Fruit fly (Drosophila melanogaster) whole organism, embryonic: ENCODE measurements around the gene CG33325.
A peak's percentile ranks its signal among the peaks of the same experiment; 100 is the strongest.

Source experiments
- Awh ChIP-seq: fragments of 200-800 bp; sonication (Bioruptor generic); IDR thresholded peaks from 2 replicates; pipeline ENCODE4, ENCODE4 v1.3.6; 2022; ENCODE audit warnings: missing biosample characterization, missing genetic modification characterization
- BEAF-32 ChIP-seq: fragments of 200-800 bp; sonication (Bioruptor generic); optimal IDR thresholded peaks from 3 replicates; lab custom pipeline; 2017; ENCODE audit warnings: missing biosample characterization, missing genetic modification characterization, mild to moderate bottlenecking, moderate library complexity, missing genetic modification reagents
- Bteb2 ChIP-seq: fragments of 200-800 bp; sonication (Bioruptor generic); optimal IDR thresholded peaks from 2 replicates; lab custom pipeline; 2016; ENCODE audit warnings: missing biosample characterization, missing genetic modification characterization
- CG10267 ChIP-seq: fragments of 200-800 bp; sonication (Bioruptor generic); optimal IDR thresholded peaks from 2 replicates; lab custom pipeline; 2018; ENCODE audit warnings: missing biosample characterization, mild to moderate bottlenecking, missing genetic modification characterization, moderate library complexity
- CG10274 ChIP-seq: fragments of 200-800 bp; sonication (Bioruptor generic); optimal IDR thresholded peaks from 3 replicates; lab custom pipeline; 2017; ENCODE audit warnings: missing biosample characterization, mild to moderate bottlenecking, missing genetic modification characterization
- CG10321 ChIP-seq: fragments of 200-800 bp; sonication (Bioruptor generic); IDR thresholded peaks from 2 replicates; pipeline ENCODE4 v1.3.6; 2022; ENCODE audit warnings: missing biosample characterization, missing genetic modification characterization
- CG10366 ChIP-seq: fragments of 200-800 bp; sonication (Bioruptor generic); IDR thresholded peaks from 2 replicates; pipeline ENCODE4 v1.3.6; 2022; ENCODE audit warnings: missing biosample characterization, missing genetic modification characterization
- CG12071 ChIP-seq: fragments of 200-800 bp; sonication (Bioruptor generic); optimal IDR thresholded peaks from 3 replicates; lab custom pipeline; 2018; ENCODE audit warnings: missing biosample characterization, mild to moderate bottlenecking, missing genetic modification characterization
- CG12104 ChIP-seq: fragments of 200-800 bp; sonication (Bioruptor generic); optimal IDR thresholded peaks from 3 replicates; lab custom pipeline; 2016; ENCODE audit warnings: missing biosample characterization, missing genetic modification characterization
- CG12744 ChIP-seq: fragments of 200-800 bp; sonication (Bioruptor generic); optimal IDR thresholded peaks from 2 replicates; lab custom pipeline; 2016; ENCODE audit warnings: missing biosample characterization, missing genetic modification characterization
- CG13775 ChIP-seq: fragments of 200-800 bp; sonication (Bioruptor generic); optimal IDR thresholded peaks from 3 replicates; lab custom pipeline; 2017; ENCODE audit warnings: missing biosample characterization, mild to moderate bottlenecking, missing genetic modification characterization
- CG15011 ChIP-seq: fragments of 200-800 bp; sonication (Bioruptor generic); optimal IDR thresholded peaks from 3 replicates; lab custom pipeline; 2018; ENCODE audit warnings: missing biosample characterization, mild to moderate bottlenecking, missing genetic modification characterization
- CG17385 ChIP-seq: fragments of 200-800 bp; sonication (Bioruptor generic); optimal IDR thresholded peaks from 3 replicates; lab custom pipeline; 2018; ENCODE audit warnings: missing biosample characterization, mild to moderate bottlenecking, missing genetic modification characterization
- CG17912 ChIP-seq: fragments of 200-800 bp; sonication (Bioruptor generic); optimal IDR thresholded peaks from 2 replicates; lab custom pipeline; 2018; ENCODE audit warnings: missing biosample characterization, mild to moderate bottlenecking, missing genetic modification characterization
- CG1792 ChIP-seq: fragments of 200-800 bp; sonication (Bioruptor generic); optimal IDR thresholded peaks from 2 replicates; lab custom pipeline; 2016; ENCODE audit warnings: missing biosample characterization, missing genetic modification characterization
- CG18619 ChIP-seq: fragments of 200-800 bp; sonication (Bioruptor generic); optimal IDR thresholded peaks from 3 replicates; lab custom pipeline; 2017; ENCODE audit warnings: missing biosample characterization, mild to moderate bottlenecking, missing genetic modification characterization
- CG30403 ChIP-seq: fragments of 200-800 bp; sonication (Bioruptor generic); optimal IDR thresholded peaks from 3 replicates; lab custom pipeline; 2016; ENCODE audit warnings: missing biosample characterization, missing genetic modification characterization
- CG30431 ChIP-seq: fragments of 200-800 bp; sonication (Bioruptor generic); optimal IDR thresholded peaks from 2 replicates; lab custom pipeline; 2017; ENCODE audit warnings: missing biosample characterization, missing genetic modification characterization
- CG3407 ChIP-seq: fragments of 200-800 bp; sonication (Bioruptor generic); optimal IDR thresholded peaks from 2 replicates; lab custom pipeline; 2018; ENCODE audit warnings: missing biosample characterization, mild to moderate bottlenecking, missing genetic modification characterization
- CG4424 ChIP-seq: fragments of 200-800 bp; sonication (Bioruptor generic); optimal IDR thresholded peaks from 3 replicates; lab custom pipeline; 2016; ENCODE audit warnings: missing biosample characterization, missing genetic modification characterization
- CG4820 ChIP-seq: fragments of 200-800 bp; sonication (Bioruptor generic); optimal IDR thresholded peaks from 3 replicates; lab custom pipeline; 2016; ENCODE audit warnings: missing biosample characterization, missing genetic modification characterization
- CG6654 ChIP-seq: fragments of 200-800 bp; sonication (Bioruptor generic); optimal IDR thresholded peaks from 2 replicates; lab custom pipeline; 2017; ENCODE audit warnings: missing biosample characterization, mild to moderate bottlenecking, missing genetic modification characterization
- CG8359 ChIP-seq: fragments of 200-800 bp; sonication (Bioruptor generic); optimal IDR thresholded peaks from 2 replicates; lab custom pipeline; 2017; ENCODE audit warnings: missing biosample characterization, mild to moderate bottlenecking, missing genetic modification characterization, borderline replicate concordance
- D ChIP-seq, 2 experiments: fragments of 200-800 bp in 1 of 2; fragments of >200 bp in 1 of 2; sonication (Bioruptor generic) in 1 of 2; optimal IDR thresholded peaks; 2 replicates in 1 of 2; 3 replicates in 1 of 2; lab custom pipeline; 2017; ENCODE audit warnings: mild to moderate bottlenecking in 1 of 2, missing biosample characterization in 1 of 2, missing genetic modification characterization in 1 of 2, missing genetic modification reagents in 1 of 2
- ERR ChIP-seq: fragments of 200-800 bp; sonication (Bioruptor generic); optimal IDR thresholded peaks from 2 replicates; lab custom pipeline; 2016; ENCODE audit warnings: missing biosample characterization, missing genetic modification characterization
- Hmr ChIP-seq: fragments of 200-800 bp; sonication (Bioruptor generic); optimal IDR thresholded peaks from 3 replicates; lab custom pipeline; 2017; ENCODE audit warnings: mild to moderate bottlenecking, missing biosample characterization, missing genetic modification reagents, missing genetic modification characterization
- Hr39 ChIP-seq: fragments of >200 bp; optimal IDR thresholded peaks from 2 replicates; lab custom pipeline; 2017
- Jarid2 ChIP-seq: fragments of 200-800 bp; sonication (Bioruptor generic); optimal IDR thresholded peaks from 3 replicates; lab custom pipeline; 2017; ENCODE audit warnings: mild to moderate bottlenecking, missing biosample characterization, missing genetic modification reagents, missing genetic modification characterization
- Mad ChIP-seq: fragments of 200-800 bp; sonication (Bioruptor generic); optimal IDR thresholded peaks from 2 replicates; lab custom pipeline; 2016; ENCODE audit warnings: missing biosample characterization, missing genetic modification characterization
- Oli ChIP-seq: fragments of 200-800 bp; sonication (Bioruptor generic); optimal IDR thresholded peaks from 2 replicates; lab custom pipeline; 2018; ENCODE audit warnings: missing biosample characterization, mild to moderate bottlenecking, missing genetic modification characterization, moderate library complexity
- Poxn ChIP-seq: fragments of 200-800 bp; sonication (Bioruptor generic); IDR thresholded peaks from 2 replicates; pipeline ENCODE4 v1.3.6; 2022; ENCODE audit warnings: missing biosample characterization, missing genetic modification characterization
- Side ChIP-seq: fragments of 200-800 bp; sonication (Bioruptor generic); optimal IDR thresholded peaks from 2 replicates; lab custom pipeline; 2016; ENCODE audit warnings: missing biosample characterization, missing genetic modification characterization
- Sin3A ChIP-seq: fragments of >200 bp; optimal IDR thresholded peaks from 2 replicates; lab custom pipeline; 2018
- Sox100B ChIP-seq: fragments of 200-800 bp; sonication (Bioruptor generic); optimal IDR thresholded peaks from 3 replicates; lab custom pipeline; 2018; ENCODE audit warnings: missing biosample characterization, mild to moderate bottlenecking, missing genetic modification characterization
- al ChIP-seq: fragments of 200-800 bp; sonication (Bioruptor generic); IDR thresholded peaks from 2 replicates; pipeline ENCODE4 v1.3.6; 2022; ENCODE audit warnings: missing biosample characterization, missing genetic modification characterization
- aop ChIP-seq: fragments of 200-800 bp; sonication (Bioruptor generic); IDR thresholded peaks from 2 replicates; pipeline ENCODE4 v1.3.6; 2022; ENCODE audit warnings: missing biosample characterization, missing genetic modification characterization
- ara ChIP-seq: fragments of 200-800 bp; sonication (Bioruptor generic); IDR thresholded peaks from 2 replicates; pipeline ENCODE4 v1.3.6; 2022; ENCODE audit warnings: missing biosample characterization, missing genetic modification characterization
- chif ChIP-seq, 2 experiments: fragments of 200-800 bp; sonication (Bioruptor generic); optimal IDR thresholded peaks; 3 replicates each; lab custom pipeline; 2016; ENCODE audit warnings: missing biosample characterization in 2 of 2, missing genetic modification characterization in 2 of 2
- corto ChIP-seq: fragments of 200-800 bp; sonication (Bioruptor generic); optimal IDR thresholded peaks from 2 replicates; lab custom pipeline; 2016; ENCODE audit warnings: missing biosample characterization, mild to moderate bottlenecking, missing genetic modification characterization, moderate library complexity
- dmrt11E ChIP-seq: fragments of 200-800 bp; sonication (Bioruptor generic); optimal IDR thresholded peaks from 3 replicates; lab custom pipeline; 2018; ENCODE audit warnings: missing biosample characterization, mild to moderate bottlenecking, missing genetic modification characterization, moderate library complexity
- fd102C ChIP-seq: fragments of 200-800 bp; sonication (Bioruptor generic); optimal IDR thresholded peaks from 2 replicates; lab custom pipeline; 2018; ENCODE audit warnings: missing biosample characterization, mild to moderate bottlenecking, missing genetic modification characterization, moderate library complexity
- fru ChIP-seq: fragments of >200 bp; optimal IDR thresholded peaks from 2 replicates; lab custom pipeline; 2017
- gfzf ChIP-seq: fragments of 200-800 bp; sonication (Bioruptor generic); optimal IDR thresholded peaks from 2 replicates; lab custom pipeline; 2016; ENCODE audit warnings: missing biosample characterization, mild to moderate bottlenecking, missing genetic modification characterization, moderate library complexity
- grn ChIP-seq: fragments of 200-800 bp; sonication (Bioruptor generic); optimal IDR thresholded peaks from 3 replicates; lab custom pipeline; 2017; ENCODE audit warnings: missing biosample characterization, missing genetic modification characterization
- lilli ChIP-seq: fragments of 200-800 bp; sonication (Bioruptor generic); optimal IDR thresholded peaks from 3 replicates; lab custom pipeline; 2016; ENCODE audit warnings: missing biosample characterization, missing genetic modification characterization
- nau ChIP-seq: fragments of 200-800 bp; sonication (Bioruptor generic); optimal IDR thresholded peaks from 3 replicates; lab custom pipeline; 2017; ENCODE audit warnings: missing biosample characterization, mild to moderate bottlenecking, missing genetic modification characterization, missing genetic modification reagents
- odd ChIP-seq: fragments of 200-800 bp; sonication (Bioruptor generic); optimal IDR thresholded peaks from 2 replicates; lab custom pipeline; 2017; ENCODE audit warnings: missing biosample characterization, mild to moderate bottlenecking, missing genetic modification characterization
- otp ChIP-seq: fragments of 200-800 bp; sonication (Bioruptor generic); IDR thresholded peaks from 3 replicates; pipeline ENCODE4, ENCODE4 v1.3.6; 2022; ENCODE audit warnings: missing biosample characterization, missing genetic modification characterization
- slp2 ChIP-seq: fragments of 200-800 bp; sonication (Bioruptor generic); optimal IDR thresholded peaks from 2 replicates; lab custom pipeline; 2016; ENCODE audit warnings: missing biosample characterization, missing genetic modification characterization
- usp ChIP-seq: fragments of >200 bp; optimal IDR thresholded peaks from 2 replicates; lab custom pipeline; 2017; ENCODE audit warnings: missing biosample characterization, missing genetic modification characterization
- yki ChIP-seq: fragments of >200 bp; optimal IDR thresholded peaks from 3 replicates; lab custom pipeline; 2018

CG33325 gene

DNA sequence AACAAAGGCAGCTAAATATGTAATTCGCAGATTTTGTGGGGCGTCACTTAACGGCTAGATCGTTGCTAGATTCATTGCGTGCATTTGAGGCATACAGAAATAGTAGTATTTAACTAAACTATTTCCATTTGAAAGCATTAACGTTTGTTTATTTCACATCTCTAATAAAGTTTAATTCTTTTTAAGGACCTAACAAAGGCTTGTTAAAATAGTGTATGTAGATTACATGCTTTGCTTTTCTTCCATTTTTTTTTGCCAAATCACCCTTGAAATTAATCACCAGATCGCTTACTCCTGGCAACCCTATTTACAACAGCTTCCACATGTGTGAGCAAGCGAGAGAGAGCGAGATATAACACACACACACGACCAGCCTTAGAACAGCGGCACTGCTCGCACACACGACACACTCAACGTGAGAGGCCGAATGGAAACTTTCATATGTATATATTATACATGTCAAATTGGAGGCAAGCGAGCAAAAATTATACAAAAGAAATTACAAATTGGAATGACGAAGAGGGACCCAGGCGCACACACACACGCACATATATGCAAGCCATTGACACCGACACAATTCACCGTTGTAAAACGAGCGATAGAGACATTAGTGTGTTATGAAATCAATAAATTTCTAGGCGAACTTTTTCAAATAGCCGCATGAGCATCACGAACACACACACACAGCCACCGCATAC, 20.5 kb downstream of the CG33325 start (continued):
- peak; percentile 38 for TF ChIP-seq CG10267
- TF ChIP-seq corto (GFP tag; lab: Kevin White, UChicago) = no peak
- TF ChIP-seq Hr39 = no peak
- TF ChIP-seq fru (lab: Kevin White, UChicago) = no peak
- no peak for TF ChIP-seq CG3407 (GFP tag; lab: Kevin White, UChicago)
- TF ChIP-seq Bteb2 (GFP tag; lab: Kevin White, UChicago) = peak; percentile 34
- peak; percentile 50 for TF ChIP-seq CG13775 (GFP tag; lab: Kevin White, UChicago)
- no peak for TF ChIP-seq CG12744 (GFP tag; lab: Kevin White, UChicago)
- no peak for TF ChIP-seq CG8359 (GFP tag; lab: Kevin White, UChicago)
- TF ChIP-seq CG12071 (GFP tag; lab: Kevin White, UChicago) = no peak
- TF ChIP-seq CG17385 = peak; percentile 65
- peak; percentile 77 for TF ChIP-seq Hmr (GFP tag; lab: Kevin White, UChicago)
- peak; percentile 59 for TF ChIP-seq CG17912
- TF ChIP-seq fd102C (GFP tag; lab: Kevin White, UChicago) = no peak
- peak; percentile 50 for TF ChIP-seq Oli (tag; lab: Kevin White, UChicago)
- no peak for TF ChIP-seq gfzf (GFP tag; lab: Kevin White, UChicago)
- no peak for TF ChIP-seq D (optimal IDR thresholded peaks at IDR 0.05; lab: Kevin White, UChicago)
- peak; percentile 54 for TF ChIP-seq D (GFP tag; optimal IDR thresholded peaks at IDR 0.05; lab: Kevin White, UChicago)
- no peak for TF ChIP-seq yki (lab: Kevin White, UChicago)
- peak; percentile 11 for TF ChIP-seq dmrt11E (tag; lab: Kevin White, UChicago)
- TF ChIP-seq nau (GFP tag; lab: Kevin White, UChicago) = no peak
- no peak for TF ChIP-seq al (GFP tag; lab: Robert Waterston, UW)
- TF ChIP-seq Jarid2 (GFP tag; lab: Kevin White, UChicago) = no peak
- no peak for TF ChIP-seq usp
- TF ChIP-seq aop (GFP tag; lab: Robert Waterston, UW) = no peak
- no peak for TF ChIP-seq ara (GFP tag; lab: Robert Waterston, UW)
- TF ChIP-seq grn (GFP tag; lab: Kevin White, UChicago) = peak; percentile 45
- peak; percentile 69 for TF ChIP-seq lilli
- peak; percentile 85 for TF ChIP-seq CG10321
- no peak for TF ChIP-seq CG6654 (GFP tag; lab: Kevin White, UChicago)
- peak; percentile 60 for TF ChIP-seq Sox100B (GFP tag; lab: Kevin White, UChicago)
- 0 out of 2 replicates have a peak, but pooled peaks have one; percentile 16 for TF ChIP-seq CG10366
- TF ChIP-seq Awh (GFP tag; lab: Robert Waterston, UW) = peak; percentile 47; the same call in 1 of the 2 replicates
- TF ChIP-seq Mad (GFP tag; lab: Kevin White, UChicago) = peak; percentile 19
- TF ChIP-seq CG30403 (GFP tag; lab: Kevin White, UChicago) = peak; percentile 65
- TF ChIP-seq BEAF-32 (GFP tag; lab: Kevin White, UChicago) = no peak
- peak; percentile 31 for TF ChIP-seq Side
- TF ChIP-seq CG30431 (GFP tag; lab: Kevin White, UChicago) = no peak
- peak; percentile 17 for TF ChIP-seq CG10274 (GFP tag; lab: Kevin White, UChicago)
- peak; percentile 35 for TF ChIP-seq CG4424
- TF ChIP-seq slp2 (GFP tag; lab: Kevin White, UChicago) = no peak
- peak; percentile 19 for TF ChIP-seq ERR
- peak; percentile 66 for TF ChIP-seq CG12104 (GFP tag; lab: Kevin White, UChicago)
- TF ChIP-seq CG18619 (GFP tag; lab: Kevin White, UChicago) = peak; percentile 50
- TF ChIP-seq chif (GFP tag; optimal IDR thresholded peaks at IDR 0.05; lab: Kevin White, UChicago) = peak; percentile 20 to 42
- TF ChIP-seq Poxn (GFP tag; lab: Robert Waterston, UW) = no peak
- peak; percentile 22 for TF ChIP-seq odd (GFP tag; lab: Kevin White, UChicago)
- peak; percentile 37; the same call in 1 of the 3 replicates for TF ChIP-seq otp (GFP tag; lab: Robert Waterston, UW)
- peak; percentile 52 for TF ChIP-seq CG15011
- TF ChIP-seq CG1792 (GFP tag; lab: Kevin White, UChicago) = no peak
- TF ChIP-seq Sin3A (lab: Kevin White, UChicago) = no peak
- TF ChIP-seq CG4820 = no peak
